Worm (Caenorhabditis elegans): ENCODE results near the gene qdpr-1.

Gene qdpr-1

ce11 chrIII:13393647-13394046, at the start of gene qdpr-1:
Gene qdpr-1, plus strand, starts transcription at chrIII:13393910.
- TF ChIP-seq nhr-11 (tag; optimal IDR thresholded peaks at IDR 0.05) (no peak), ref-2 (tag; optimal IDR thresholded peaks at IDR 0.05) (no peak)

- TF ChIP-seq ahr-1 (tag; optimal IDR thresholded peaks at IDR 0.05) (no peak), unc-86 (tag; optimal IDR thresholded peaks at IDR 0.05) (no peak), ztf-16 (tag; optimal IDR thresholded peaks at IDR 0.05) (no peak), elt-2 (tag; optimal IDR thresholded peaks at IDR 0.05) (peak; percentile 49), dve-1 (tag; optimal IDR thresholded peaks at IDR 0.05) (peak; percentile 11), ceh-2 (tag; optimal IDR thresholded peaks at IDR 0.05) (no peak), elt-4 (tag; optimal IDR thresholded peaks at IDR 0.05) (no peak)
Observed at ce11 chrIII:13344538-13345136, 49.1 kb upstream of the qdpr-1 start, which contains the start of gene acaa-2. Gene acaa-2, plus strand, starts transcription at chrIII:13344937.

- TF ChIP-seq ttx-3 (tag; optimal IDR thresholded peaks at IDR 0.05): no peak
- peak; percentile 48 for TF ChIP-seq K02D7.2 (tag; optimal IDR thresholded peaks at IDR 0.05)
Observed at ce11 chrIII:13346785-13347184, 46.9 kb upstream of the qdpr-1 start, which contains the start of gene mtm-6. Gene mtm-6, plus strand, starts transcription at chrIII:13347085.

- TF ChIP-seq pqm-1 (tag; optimal IDR thresholded peaks at IDR 0.05) (no peak), unc-42 (tag; optimal IDR thresholded peaks at IDR 0.05) (peak; percentile 34)
Observed at ce11 chrIII:13347782-13348327, 45.9 kb upstream of the qdpr-1 start.

- TF ChIP-seq mec-3 (tag; optimal IDR thresholded peaks at IDR 0.05; ENCODE audit: borderline replicate concordance) (no peak), unc-42 (tag; optimal IDR thresholded peaks at IDR 0.05) (peak; percentile 79)
Observed at ce11 chrIII:13348891-13349290, 44.8 kb upstream of the qdpr-1 start.

ce11 chrIII:13350964-13351363, 42.7 kb upstream of the qdpr-1 start:
- no peak for TF ChIP-seq sdc-2 (tag; optimal IDR thresholded peaks at IDR 0.05)
- no peak for TF ChIP-seq syd-9 (tag; optimal IDR thresholded peaks at IDR 0.05)
- no peak for TF ChIP-seq hlh-8 (tag; optimal IDR thresholded peaks at IDR 0.05)
- TF ChIP-seq Y22D7AL.16 (tag; optimal IDR thresholded peaks at IDR 0.05): no peak
- no peak for TF ChIP-seq nhr-232 (tag; optimal IDR thresholded peaks at IDR 0.05)
- TF ChIP-seq unc-42 (tag; optimal IDR thresholded peaks at IDR 0.05): peak; percentile 46

- no peak for TF ChIP-seq Y22D7AL.16 (tag; optimal IDR thresholded peaks at IDR 0.05)
- no peak for TF ChIP-seq pha-4 (tag; optimal IDR thresholded peaks at IDR 0.05)
- TF ChIP-seq fax-1 (tag; optimal IDR thresholded peaks at IDR 0.05): no peak
- TF ChIP-seq hlh-15 (tag; optimal IDR thresholded peaks at IDR 0.05): no peak
- TF ChIP-seq gmeb-2 (tag; optimal IDR thresholded peaks at IDR 0.05): no peak
- no peak for TF ChIP-seq sox-4 (tag; optimal IDR thresholded peaks at IDR 0.05)
- no peak for TF ChIP-seq ama-1 (optimal IDR thresholded peaks at IDR 0.05)
- TF ChIP-seq ceh-18 (tag; optimal IDR thresholded peaks at IDR 0.05): no peak
- TF ChIP-seq ceh-14 (tag; optimal IDR thresholded peaks at IDR 0.05): no peak
- no peak for TF ChIP-seq elt-4 (tag; optimal IDR thresholded peaks at IDR 0.05)
- TF ChIP-seq unc-42 (tag; optimal IDR thresholded peaks at IDR 0.05): no peak
- TF ChIP-seq hlh-8 (tag; optimal IDR thresholded peaks at IDR 0.05): no peak
- TF ChIP-seq nfya-1 (tag; optimal IDR thresholded peaks at IDR 0.05): no peak
- no peak for TF ChIP-seq che-1 (tag; optimal IDR thresholded peaks at IDR 0.05)
- no peak for TF ChIP-seq pros-1 (tag; optimal IDR thresholded peaks at IDR 0.05)
- TF ChIP-seq ceh-22 (tag; optimal IDR thresholded peaks at IDR 0.05): no peak
- TF ChIP-seq lin-11 (tag; optimal IDR thresholded peaks at IDR 0.05): no peak
Observed at ce11 chrIII:13359256-13359655, 34.5 kb upstream of the qdpr-1 start, which contains the start of gene F53A2.9. Gene F53A2.9, minus strand, starts transcription at chrIII:13359356.
